Worm (Caenorhabditis elegans) whole organism, early embryonic: ENCODE results near the gene M199.134.

ENCODE experiments used
- B0310.2 ChIP-seq: sonication (generic microtip); optimal IDR thresholded peaks from 2 replicates; lab custom pipeline; 2016; ENCODE audit warnings: mild to moderate bottlenecking, missing genetic modification characterization, missing compliant biosample characterization
- F13C5.2 ChIP-seq: sonication (generic microtip); optimal IDR thresholded peaks from 2 replicates; lab custom pipeline; 2017; ENCODE audit warnings: mild to moderate bottlenecking, missing genetic modification characterization, inconsistent platforms, missing compliant biosample characterization
- aly-1 ChIP-seq: sonication (generic microtip); optimal IDR thresholded peaks from 2 replicates; lab custom pipeline; 2016; ENCODE audit warnings: missing genetic modification characterization, missing compliant biosample characterization
- ama-1 ChIP-seq: fragments of 150-350 bp; optimal IDR thresholded peaks from 2 replicates; lab custom pipeline; 2014
- ceh-13 ChIP-seq: fragments of 200-800 bp; sonication (Bioruptor generic); optimal IDR thresholded peaks from 2 replicates; lab custom pipeline; 2018; ENCODE audit warnings: mild to moderate bottlenecking, missing genetic modification characterization, missing compliant biosample characterization
- ceh-36 ChIP-seq: sonication (generic microtip); optimal IDR thresholded peaks from 2 replicates; lab custom pipeline; 2016; ENCODE audit warnings: missing genetic modification characterization, inconsistent platforms, missing compliant biosample characterization
- ets-7 ChIP-seq: sonication (generic microtip); optimal IDR thresholded peaks from 2 replicates; lab custom pipeline; 2016; ENCODE audit warnings: missing genotype, missing genetic modification characterization, missing compliant biosample characterization
- flt-1 ChIP-seq: fragments of 200-800 bp; sonication (Bioruptor generic); IDR thresholded peaks from 2 replicates; pipeline ENCODE4 v1.3.6; 2022; ENCODE audit warnings: missing genetic modification characterization, missing compliant biosample characterization
- hmbx-1 ChIP-seq: sonication (generic microtip); optimal IDR thresholded peaks from 2 replicates; lab custom pipeline; 2016; ENCODE audit warnings: mild to moderate bottlenecking, missing genetic modification characterization, missing compliant biosample characterization
- hmg-4 ChIP-seq: fragments of 200-800 bp; sonication (Bioruptor generic); optimal IDR thresholded peaks from 2 replicates; lab custom pipeline; 2018; ENCODE audit warnings: mild to moderate bottlenecking, missing genetic modification characterization, missing compliant biosample characterization
- hnd-1 ChIP-seq: sonication (generic microtip); optimal IDR thresholded peaks from 2 replicates; lab custom pipeline; 2016; ENCODE audit warnings: missing genetic modification characterization, missing compliant biosample characterization
- pes-1 ChIP-seq: fragments of 200-800 bp; sonication (Bioruptor generic); IDR thresholded peaks from 2 replicates; pipeline ENCODE4 v1.3.6; 2022; ENCODE audit warnings: missing genetic modification reagents, missing genetic modification characterization, missing compliant biosample characterization
- scrt-1 ChIP-seq: fragments of 200-800 bp; sonication (Bioruptor generic); IDR thresholded peaks from 2 replicates; pipeline ENCODE4 v1.3.6; 2022; ENCODE audit warnings: missing genetic modification characterization, missing compliant biosample characterization
- sea-1 ChIP-seq: fragments of 200-800 bp; sonication (Bioruptor generic); conservative IDR thresholded peaks from 2 replicates; pipeline ENCODE4 v1.3.6; 2022; ENCODE audit warnings: missing genetic modification characterization, missing compliant biosample characterization
- tbx-11 ChIP-seq: fragments of 200-800 bp; sonication (Bioruptor generic); IDR thresholded peaks from 2 replicates; pipeline ENCODE4 v1.3.6; 2022; ENCODE audit warnings: missing genetic modification characterization, missing compliant biosample characterization
- tbx-37 ChIP-seq: fragments of 200-800 bp; sonication (Bioruptor generic); conservative IDR thresholded peaks from 2 replicates; pipeline ENCODE4 v1.3.6; 2022; ENCODE audit warnings: missing genetic modification reagents, missing genetic modification characterization, missing compliant biosample characterization
- tra-4 ChIP-seq: sonication (generic microtip); optimal IDR thresholded peaks from 2 replicates; lab custom pipeline; 2017; ENCODE audit warnings: missing genetic modification characterization, missing compliant biosample characterization

M199.134 gene

DNA sequence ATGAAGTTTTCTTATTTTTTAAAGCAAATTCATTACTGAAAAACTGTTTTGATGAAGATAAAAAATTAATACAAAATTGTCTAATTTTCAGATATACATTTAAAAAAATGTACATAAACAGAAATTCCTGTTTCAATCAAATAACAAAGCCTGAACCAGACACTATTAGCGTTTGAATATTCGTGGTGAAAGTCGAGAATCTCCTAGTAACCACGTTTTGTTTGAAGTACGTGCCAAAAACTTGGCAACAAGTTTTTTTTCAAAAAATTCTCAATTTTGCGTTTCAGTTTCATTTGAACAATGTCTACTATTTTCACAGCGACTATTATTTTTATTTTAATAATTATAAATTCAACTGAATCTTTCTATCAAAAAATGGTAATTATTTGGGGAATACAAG, 9.9 kb upstream of the M199.134 start, which contains the start of gene M199.7:
M199.7 (plus strand) TSS at position 301 of the 400 bp plus-strand sequence.
- no peak for TF ChIP-seq pes-1 (GFP tag; lab: Robert Waterston, UW)
- TF ChIP-seq flt-1 (GFP tag; lab: Robert Waterston, UW): no peak
- no peak for TF ChIP-seq tbx-11 (GFP tag; lab: Robert Waterston, UW)
- no peak for TF ChIP-seq ets-7
- no peak for TF ChIP-seq sea-1 (GFP tag; lab: Robert Waterston, UW)
- no peak for TF ChIP-seq ceh-13
- no peak for TF ChIP-seq tbx-37 (GFP tag; lab: Robert Waterston, UW)
- TF ChIP-seq F13C5.2 (tag; lab: Kevin White, UChicago): no peak
- TF ChIP-seq hmbx-1 (tag; lab: Kevin White, UChicago): no peak
- TF ChIP-seq ama-1 (lab: Kevin White, UChicago): no peak
- no peak for TF ChIP-seq hnd-1 (tag; lab: Kevin White, UChicago)
- no peak for TF ChIP-seq hmg-4 (GFP tag; lab: Kevin White, UChicago)
- TF ChIP-seq B0310.2 (tag; lab: Kevin White, UChicago): no peak
- TF ChIP-seq scrt-1 (GFP tag; lab: Robert Waterston, UW): no peak
- no peak for TF ChIP-seq tra-4
- no peak for TF ChIP-seq ceh-36 (tag; lab: Kevin White, UChicago)
- no peak for TF ChIP-seq aly-1 (tag; lab: Kevin White, UChicago)

DNA sequence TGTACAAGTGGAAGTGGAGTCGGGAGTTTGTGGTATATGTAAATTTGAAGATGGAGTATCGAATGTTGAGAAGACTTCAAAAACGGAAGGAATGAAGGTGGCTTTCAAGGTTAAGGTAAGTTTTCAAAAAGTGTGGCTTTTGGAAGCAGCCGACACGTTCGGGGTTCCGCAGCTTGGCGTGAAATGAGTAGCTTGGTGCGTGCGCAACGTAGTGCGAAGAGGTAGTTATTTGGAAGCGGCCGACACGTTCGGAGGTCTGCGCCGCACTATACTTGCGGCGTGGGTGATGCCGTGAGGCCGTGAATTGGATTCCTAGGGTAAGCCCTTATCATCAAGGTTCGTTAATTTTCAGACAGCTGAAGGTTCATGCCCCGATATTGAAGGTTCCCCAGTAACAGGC, 7.7 kb upstream of the M199.134 start, which contains the start of gene clec-189:
clec-189 (plus strand) TSS at position 92 of the 400 bp plus-strand sequence.
- TF ChIP-seq ceh-36 (tag; lab: Kevin White, UChicago): no peak
- no peak for TF ChIP-seq ets-7
- TF ChIP-seq sea-1 (GFP tag; lab: Robert Waterston, UW): no peak
- TF ChIP-seq pes-1 (GFP tag; lab: Robert Waterston, UW): no peak
- no peak for TF ChIP-seq F13C5.2 (tag; lab: Kevin White, UChicago)
- no peak for TF ChIP-seq hmg-4 (GFP tag; lab: Kevin White, UChicago)
- no peak for TF ChIP-seq scrt-1 (GFP tag; lab: Robert Waterston, UW)
- TF ChIP-seq ama-1 (lab: Kevin White, UChicago): no peak
- no peak for TF ChIP-seq ceh-13
- no peak for TF ChIP-seq tbx-11 (GFP tag; lab: Robert Waterston, UW)
- no peak for TF ChIP-seq tra-4
- TF ChIP-seq tbx-37 (GFP tag; lab: Robert Waterston, UW): no peak
- no peak for TF ChIP-seq hnd-1 (tag; lab: Kevin White, UChicago)
- TF ChIP-seq B0310.2 (tag; lab: Kevin White, UChicago): no peak
- no peak for TF ChIP-seq hmbx-1 (tag; lab: Kevin White, UChicago)
- TF ChIP-seq aly-1 (tag; lab: Kevin White, UChicago): no peak
- no peak for TF ChIP-seq flt-1 (GFP tag; lab: Robert Waterston, UW)

DNA sequence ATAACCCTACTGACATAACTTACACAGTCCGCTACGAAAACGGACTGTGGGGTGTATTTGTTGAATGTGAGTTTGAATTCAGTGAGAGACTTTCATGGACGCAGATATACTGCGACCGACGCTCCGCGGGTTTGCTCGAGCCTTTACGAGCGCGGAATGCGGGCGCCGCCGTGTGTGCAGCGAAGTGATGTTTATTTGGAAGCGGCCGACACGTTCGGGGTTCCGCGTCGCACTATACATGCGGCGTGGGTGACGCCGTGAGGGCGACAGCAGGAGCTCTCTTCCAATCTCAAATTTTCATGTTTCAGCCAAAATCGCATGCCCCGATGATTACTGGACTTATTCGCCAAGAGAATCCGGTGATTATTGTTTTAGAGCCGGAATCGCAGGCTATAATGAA, 6.3 kb upstream of the M199.134 start:
- no peak for TF ChIP-seq ceh-36 (tag; lab: Kevin White, UChicago)
- TF ChIP-seq ama-1 (lab: Kevin White, UChicago): no peak
- TF ChIP-seq B0310.2 (tag; lab: Kevin White, UChicago): no peak
- no peak for TF ChIP-seq scrt-1 (GFP tag; lab: Robert Waterston, UW)
- TF ChIP-seq hmbx-1 (tag; lab: Kevin White, UChicago): no peak
- no peak for TF ChIP-seq aly-1 (tag; lab: Kevin White, UChicago)
- TF ChIP-seq sea-1 (GFP tag; lab: Robert Waterston, UW): no peak
- TF ChIP-seq ceh-13: no peak
- TF ChIP-seq pes-1 (GFP tag; lab: Robert Waterston, UW): no peak

- no peak for TF ChIP-seq ceh-36 (tag; lab: Kevin White, UChicago)
- TF ChIP-seq pes-1 (GFP tag; lab: Robert Waterston, UW): no peak
- TF ChIP-seq B0310.2 (tag; lab: Kevin White, UChicago): no peak
- no peak for TF ChIP-seq ama-1 (lab: Kevin White, UChicago)
- TF ChIP-seq ceh-13: no peak
- TF ChIP-seq tra-4: no peak
- TF ChIP-seq sea-1 (GFP tag; lab: Robert Waterston, UW): no peak
- no peak for TF ChIP-seq tbx-37 (GFP tag; lab: Robert Waterston, UW)
Measured at ce11 chrIV:15118390-15118789, 5.4 kb upstream of the M199.134 start, which contains the start of gene M199.136. Gene M199.136, plus strand, starts transcription at chrIV:15118690.

DNA sequence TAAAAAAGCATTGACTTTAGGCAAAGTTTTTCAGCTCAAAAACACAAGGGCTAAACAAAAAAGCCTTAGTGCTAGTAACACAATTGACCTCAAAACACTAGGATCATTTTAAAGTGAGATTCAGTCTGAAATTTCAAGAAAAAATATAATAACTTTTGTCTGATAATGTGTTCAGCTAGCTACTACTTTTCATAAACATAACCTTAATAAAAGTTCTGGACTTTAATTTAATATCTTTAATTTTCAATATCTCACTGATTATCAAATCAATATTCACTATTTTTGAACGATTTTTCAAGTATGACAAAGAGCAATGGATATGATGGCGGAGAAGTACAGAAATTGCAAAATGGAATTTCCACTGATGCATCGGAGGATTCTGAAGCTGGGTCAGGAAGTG, 1.3 kb upstream of the M199.134 start, which contains the start of gene M199.135:
M199.135 (plus strand) TSS at position 301 of the 400 bp plus-strand sequence.
- no peak for TF ChIP-seq F13C5.2 (tag; lab: Kevin White, UChicago)
- no peak for TF ChIP-seq B0310.2 (tag; lab: Kevin White, UChicago)
- TF ChIP-seq pes-1 (GFP tag; lab: Robert Waterston, UW): no peak
- TF ChIP-seq tbx-11 (GFP tag; lab: Robert Waterston, UW): no peak
- TF ChIP-seq hnd-1 (tag; lab: Kevin White, UChicago): no peak
- TF ChIP-seq tbx-37 (GFP tag; lab: Robert Waterston, UW): no peak
- no peak for TF ChIP-seq ets-7
- no peak for TF ChIP-seq aly-1 (tag; lab: Kevin White, UChicago)
- no peak for TF ChIP-seq tra-4
- TF ChIP-seq ceh-13: no peak
- no peak for TF ChIP-seq hmg-4 (GFP tag; lab: Kevin White, UChicago)
- no peak for TF ChIP-seq ceh-36 (tag; lab: Kevin White, UChicago)
- TF ChIP-seq sea-1 (GFP tag; lab: Robert Waterston, UW): no peak
- no peak for TF ChIP-seq scrt-1 (GFP tag; lab: Robert Waterston, UW)
- no peak for TF ChIP-seq flt-1 (GFP tag; lab: Robert Waterston, UW)
- TF ChIP-seq ama-1 (lab: Kevin White, UChicago): no peak
- no peak for TF ChIP-seq hmbx-1 (tag; lab: Kevin White, UChicago)

- TF ChIP-seq ama-1 (lab: Kevin White, UChicago) (no peak), tra-4 (no peak)
Measured at ce11 chrIV:15108475-15108874, 4.5 kb downstream of the M199.134 start, which contains the start of gene M199.2. Gene M199.2, plus strand, starts transcription at chrIV:15108775.

DNA sequence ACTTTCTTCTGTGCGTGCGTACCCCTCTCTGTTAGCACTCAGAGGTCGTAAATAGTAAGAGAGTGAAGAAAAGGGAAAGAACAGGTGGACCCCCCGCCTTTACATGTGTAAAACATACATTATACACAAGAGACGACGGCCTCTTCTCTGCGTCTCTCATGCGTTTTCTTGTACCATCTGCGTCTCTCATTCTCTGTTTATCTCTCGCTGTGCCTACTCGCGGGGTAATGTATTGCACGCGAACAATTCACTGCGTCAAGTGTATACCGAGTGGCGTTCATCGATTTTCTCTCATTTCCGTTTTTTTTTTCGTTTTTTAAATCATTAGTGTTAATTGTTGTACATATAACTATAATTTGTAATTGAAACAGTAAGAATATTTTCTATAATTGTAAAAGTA, 5.8 kb downstream of the M199.134 start:
- no peak for TF ChIP-seq tra-4
- TF ChIP-seq F13C5.2 (tag; lab: Kevin White, UChicago): peak; percentile 31
